Worm (Caenorhabditis elegans) whole organism, young adult: ENCODE results near the gene C25D7.9.

Experiments used
- K11D2.4 ChIP-seq: fragments of 200-800 bp; sonication (Bioruptor generic); IDR thresholded peaks from 2 replicates; pipeline ENCODE4 v1.3.6; 2022; ENCODE audit warnings: missing genetic modification reagents, missing genetic modification characterization, missing compliant biosample characterization
- ama-1 ChIP-seq, 3 experiments: fragments of 150-350 bp in 1 of 3; sonication (generic microtip) in 2 of 3; optimal IDR thresholded peaks; 2 replicates each; lab custom pipeline; 2014 to 2018; ENCODE audit warnings: missing biosample characterization in 2 of 3, missing genetic modification characterization in 2 of 3, missing genetic modification reagents in 2 of 3
- attf-5 ChIP-seq: fragments of 200-800 bp; sonication (Bioruptor generic); optimal IDR thresholded peaks from 2 replicates; lab custom pipeline; 2018; ENCODE audit warnings: mild to moderate bottlenecking, missing genetic modification characterization, missing compliant biosample characterization
- attf-6 ChIP-seq: fragments of 200-800 bp; sonication (Bioruptor generic); IDR thresholded peaks from 2 replicates; pipeline ENCODE4 v1.3.6; 2022; ENCODE audit warnings: missing genetic modification reagents, missing genetic modification characterization, missing compliant biosample characterization
- egrh-3 ChIP-seq: fragments of 200-800 bp; sonication (Bioruptor generic); IDR thresholded peaks from 2 replicates; pipeline ENCODE4 v1.3.6; 2022; ENCODE audit warnings: missing genetic modification reagents, missing genetic modification characterization, missing compliant biosample characterization
- ets-4 ChIP-seq: fragments of 200-800 bp; sonication (Bioruptor generic); optimal IDR thresholded peaks from 2 replicates; lab custom pipeline; 2018; ENCODE audit warnings: mild to moderate bottlenecking, missing genetic modification characterization, missing compliant biosample characterization
- hmg-1.2 ChIP-seq: fragments of 200-800 bp; sonication (Bioruptor generic); IDR thresholded peaks from 2 replicates; pipeline ENCODE4 v1.3.6; 2022; ENCODE audit warnings: missing genetic modification reagents, missing genetic modification characterization, missing compliant biosample characterization
- nfya-1 ChIP-seq: sonication (generic microtip); optimal IDR thresholded peaks from 2 replicates; lab custom pipeline; 2017; ENCODE audit warnings: antibody characterized with exemption, missing compliant biosample characterization, missing genetic modification characterization, borderline replicate concordance; ENCODE audit not compliant: insufficient read depth

- TF ChIP-seq ama-1 (optimal IDR thresholded peaks at IDR 0.05; lab: Kevin White, UChicago): no peak
- no peak for TF ChIP-seq ama-1 (GFP tag; optimal IDR thresholded peaks at IDR 0.05; lab: Kevin White, UChicago)
- no peak for TF ChIP-seq ets-4
- no peak for TF ChIP-seq egrh-3 (GFP tag; lab: Robert Waterston, UW)
- no peak for TF ChIP-seq hmg-1.2 (GFP tag; lab: Robert Waterston, UW)
- TF ChIP-seq attf-5 (GFP tag; lab: Kevin White, UChicago): no peak
- no peak for TF ChIP-seq nfya-1 (tag; lab: Kevin White, UChicago)
- no peak for TF ChIP-seq attf-6 (GFP tag; lab: Robert Waterston, UW)
- TF ChIP-seq K11D2.4 (GFP tag; lab: Robert Waterston, UW): no peak
Observed at ce11 chrV:15113992-15114391, 49.1 kb downstream of the C25D7.9 start, which contains the start of gene T01G5.6.
